Worm (Caenorhabditis elegans) whole organism, L1 larva: ENCODE data around the gene faah-5.

Experiments used
- C16A3.4 ChIP-seq: fragments of 150-350 bp; optimal IDR thresholded peaks from 2 replicates; lab custom pipeline; 2014; ENCODE audit warnings: missing biosample characterization, missing genetic modification characterization
- C34B4.2 ChIP-seq: sonication (generic microtip); optimal IDR thresholded peaks from 2 replicates; lab custom pipeline; 2017; ENCODE audit warnings: mild to moderate bottlenecking, missing genetic modification characterization, missing compliant biosample characterization
- F16B12.6 ChIP-seq: fragments of 150-350 bp; optimal IDR thresholded peaks from 2 replicates; lab custom pipeline; 2014; ENCODE audit warnings: missing biosample characterization, missing genetic modification characterization
- Y116A8C.19 ChIP-seq: sonication (generic microtip); optimal IDR thresholded peaks from 2 replicates; lab custom pipeline; 2016; ENCODE audit warnings: missing compliant biosample characterization, missing genetic modification characterization, borderline replicate concordance
- aha-1 ChIP-seq: fragments of 150-350 bp; optimal IDR thresholded peaks from 2 replicates; lab custom pipeline; 2014; ENCODE audit warnings: missing biosample characterization, missing genetic modification characterization
- alr-1 ChIP-seq: fragments of 200-800 bp; sonication (Bioruptor generic); optimal IDR thresholded peaks from 2 replicates; lab custom pipeline; 2018; ENCODE audit warnings: borderline replicate concordance, mild to moderate bottlenecking, missing genetic modification characterization, missing compliant biosample characterization
- ama-1 ChIP-seq: fragments of 150-350 bp; optimal IDR thresholded peaks from 2 replicates; lab custom pipeline; 2014
- blmp-1 ChIP-seq: fragments of 150-350 bp; optimal IDR thresholded peaks from 2 replicates; lab custom pipeline; 2014; ENCODE audit warnings: missing biosample characterization, missing genetic modification characterization
- ceh-63 ChIP-seq: fragments of 200-800 bp; sonication (Bioruptor generic); optimal IDR thresholded peaks from 2 replicates; lab custom pipeline; 2018; ENCODE audit warnings: mild to moderate bottlenecking, missing genetic modification characterization, missing compliant biosample characterization
- ceh-8 ChIP-seq: fragments of 200-800 bp; sonication (Bioruptor generic); optimal IDR thresholded peaks from 2 replicates; lab custom pipeline; 2018; ENCODE audit warnings: mild to moderate bottlenecking, missing genetic modification characterization, moderate library complexity, missing compliant biosample characterization
- ceh-82 ChIP-seq, 3 experiments: fragments of 150-350 bp in 1 of 3; sonication (generic microtip) in 2 of 3; optimal IDR thresholded peaks; 2 replicates each; lab custom pipeline; 2014 to 2017; ENCODE audit warnings: missing biosample characterization in 3 of 3, missing genetic modification characterization in 3 of 3
- ceh-88 ChIP-seq: fragments of 200-800 bp; sonication (Bioruptor generic); IDR thresholded peaks from 2 replicates; pipeline ENCODE4 v1.3.6; 2022; ENCODE audit warnings: missing genetic modification characterization, missing compliant biosample characterization
- ceh-90 ChIP-seq: sonication (generic microtip); optimal IDR thresholded peaks from 2 replicates; lab custom pipeline; 2016; ENCODE audit warnings: missing genetic modification characterization, missing compliant biosample characterization
- dpl-1 ChIP-seq, 3 experiments: fragments of 150-350 bp in 2 of 3; sonication (generic microtip) in 1 of 3; optimal IDR thresholded peaks; 2 replicates each; lab custom pipeline; 2014 to 2017; ENCODE audit warnings: missing biosample characterization in 3 of 3, missing genetic modification characterization in 3 of 3, missing genetic modification reagents in 3 of 3
- efl-3 ChIP-seq: fragments of 200-800 bp; sonication (Bioruptor generic); optimal IDR thresholded peaks from 2 replicates; lab custom pipeline; 2018; ENCODE audit warnings: mild to moderate bottlenecking, missing genetic modification characterization, missing compliant biosample characterization
- egl-27 ChIP-seq, 2 experiments: fragments of 150-350 bp in 1 of 2; sonication (generic microtip); optimal IDR thresholded peaks; 3 replicates each; lab custom pipeline; 2017 to 2018; ENCODE audit warnings: missing biosample characterization in 2 of 2, missing genetic modification characterization in 2 of 2, missing genetic modification reagents in 2 of 2
- fkh-10 ChIP-seq: sonication (generic microtip); optimal IDR thresholded peaks from 2 replicates; lab custom pipeline; 2017; ENCODE audit warnings: missing biosample characterization, missing genetic modification reagents, missing genetic modification characterization
- fkh-4 ChIP-seq: sonication (generic microtip); optimal IDR thresholded peaks from 2 replicates; lab custom pipeline; 2016; ENCODE audit warnings: missing compliant biosample characterization, missing genetic modification characterization, borderline replicate concordance
- fos-1 ChIP-seq: fragments of 150-350 bp; optimal IDR thresholded peaks from 2 replicates; lab custom pipeline; 2014; ENCODE audit warnings: missing biosample characterization, missing genetic modification characterization
- grh-1 ChIP-seq: fragments of 200-800 bp; sonication (Bioruptor generic); IDR thresholded peaks from 2 replicates; pipeline ENCODE4 v1.3.6; 2022; ENCODE audit warnings: missing genetic modification reagents, missing genetic modification characterization, missing compliant biosample characterization
- hlh-17 ChIP-seq: fragments of 200-800 bp; sonication (Bioruptor generic); optimal IDR thresholded peaks from 2 replicates; lab custom pipeline; 2018; ENCODE audit warnings: missing genetic modification characterization, mild to moderate bottlenecking, missing compliant biosample characterization, moderate library complexity, borderline replicate concordance
- hlh-4 ChIP-seq: sonication (generic microtip); optimal IDR thresholded peaks from 2 replicates; lab custom pipeline; 2016; ENCODE audit warnings: mild to moderate bottlenecking, missing genetic modification characterization, missing compliant biosample characterization
- jun-1 ChIP-seq: fragments of 150-350 bp; optimal IDR thresholded peaks from 2 replicates; lab custom pipeline; 2014; ENCODE audit warnings: missing biosample characterization, missing genetic modification reagents, missing genetic modification characterization
- lin-14 ChIP-seq: fragments of 200-800 bp; sonication (Bioruptor generic); optimal IDR thresholded peaks from 2 replicates; lab custom pipeline; 2018; ENCODE audit warnings: mild to moderate bottlenecking, missing genetic modification characterization, moderate library complexity, missing compliant biosample characterization
- lin-15B ChIP-seq: fragments of 150-350 bp; sonication (generic microtip); optimal IDR thresholded peaks from 3 replicates; lab custom pipeline; 2014; ENCODE audit warnings: missing biosample characterization, missing genetic modification characterization
- lin-35 ChIP-seq, 2 experiments: fragments of 150-350 bp; optimal IDR thresholded peaks; 2 replicates each; lab custom pipeline; 2014; ENCODE audit warnings: missing biosample characterization in 2 of 2, missing genetic modification characterization in 2 of 2, missing genetic modification reagents in 2 of 2
- lin-39 ChIP-seq: fragments of 150-350 bp; optimal IDR thresholded peaks from 2 replicates; lab custom pipeline; 2014; ENCODE audit warnings: missing biosample characterization, missing genetic modification reagents, missing genetic modification characterization
- mab-9 ChIP-seq: fragments of 200-800 bp; sonication (Bioruptor generic); IDR thresholded peaks from 2 replicates; pipeline ENCODE4 v1.3.6; 2022; ENCODE audit warnings: missing genetic modification reagents, missing genetic modification characterization, missing compliant biosample characterization
- mdl-1 ChIP-seq, 2 experiments: fragments of 150-350 bp; optimal IDR thresholded peaks; 2 replicates each; lab custom pipeline; 2014 to 2017; ENCODE audit warnings: missing biosample characterization in 2 of 2, missing genetic modification characterization in 2 of 2, inconsistent platforms in 1 of 2
- mef-2 ChIP-seq: fragments of 150-350 bp; optimal IDR thresholded peaks from 2 replicates; lab custom pipeline; 2014; ENCODE audit warnings: missing biosample characterization, missing genetic modification characterization
- mep-1 ChIP-seq: fragments of 150-350 bp; optimal IDR thresholded peaks from 2 replicates; lab custom pipeline; 2014; ENCODE audit warnings: missing biosample characterization, missing genetic modification characterization
- nhr-19 ChIP-seq: fragments of 200-800 bp; sonication (Bioruptor generic); conservative IDR thresholded peaks from 2 replicates; pipeline ENCODE4 v1.3.6; 2022; ENCODE audit warnings: missing genetic modification characterization, missing compliant biosample characterization
- nhr-47 ChIP-seq: sonication (generic microtip); optimal IDR thresholded peaks from 2 replicates; lab custom pipeline; 2016; ENCODE audit warnings: mild to moderate bottlenecking, missing genetic modification characterization, moderate library complexity, missing compliant biosample characterization
- nhr-71 ChIP-seq: sonication (generic microtip); optimal IDR thresholded peaks from 2 replicates; lab custom pipeline; 2016; ENCODE audit warnings: mild to moderate bottlenecking, missing genetic modification characterization, moderate library complexity, missing compliant biosample characterization
- nhr-76 ChIP-seq: sonication (generic microtip); optimal IDR thresholded peaks from 2 replicates; lab custom pipeline; 2017; ENCODE audit warnings: missing biosample characterization, missing genetic modification characterization
- nhr-77 ChIP-seq: fragments of 150-350 bp; optimal IDR thresholded peaks from 2 replicates; lab custom pipeline; 2014; ENCODE audit warnings: missing biosample characterization, missing genetic modification characterization
- nhr-84 ChIP-seq: sonication (generic microtip); optimal IDR thresholded peaks from 2 replicates; lab custom pipeline; 2017; ENCODE audit warnings: missing biosample characterization, missing genetic modification characterization
- nhr-85 ChIP-seq: sonication (generic microtip); peaks from one replicate; lab custom pipeline; 2016; ENCODE audit warnings: missing genetic modification characterization, inconsistent platforms, missing compliant biosample characterization
- nhr-90 ChIP-seq: sonication (generic microtip); optimal IDR thresholded peaks from 2 replicates; lab custom pipeline; 2016; ENCODE audit warnings: mild to moderate bottlenecking, missing genetic modification characterization, missing compliant biosample characterization; ENCODE audit not compliant: poor library complexity
- pax-3 ChIP-seq: fragments of 200-800 bp; sonication (Bioruptor generic); optimal IDR thresholded peaks from 2 replicates; lab custom pipeline; 2018; ENCODE audit warnings: mild to moderate bottlenecking, missing genetic modification characterization, moderate library complexity, missing compliant biosample characterization
- pqm-1 ChIP-seq: sonication (generic microtip); optimal IDR thresholded peaks from 3 replicates; lab custom pipeline; 2017; ENCODE audit warnings: missing biosample characterization, missing genetic modification characterization
- skn-1 ChIP-seq: fragments of 150-350 bp; optimal IDR thresholded peaks from 2 replicates; lab custom pipeline; 2014; ENCODE audit warnings: missing biosample characterization, missing genetic modification characterization
- sox-4 ChIP-seq: sonication (generic microtip); optimal IDR thresholded peaks from 2 replicates; lab custom pipeline; 2016; ENCODE audit warnings: missing genetic modification characterization, missing compliant biosample characterization
- sptf-1 ChIP-seq: fragments of 150-350 bp; optimal IDR thresholded peaks from 2 replicates; lab custom pipeline; 2014; ENCODE audit warnings: missing biosample characterization, missing genetic modification characterization
- swsn-7 ChIP-seq: sonication (generic microtip); optimal IDR thresholded peaks from 2 replicates; lab custom pipeline; 2016; ENCODE audit warnings: missing genetic modification characterization, missing compliant biosample characterization
- tbx-2 ChIP-seq: sonication (generic microtip); optimal IDR thresholded peaks from 2 replicates; lab custom pipeline; 2016; ENCODE audit warnings: missing genetic modification characterization, missing compliant biosample characterization
- unc-130 ChIP-seq: fragments of 150-350 bp; optimal IDR thresholded peaks from 2 replicates; lab custom pipeline; 2017; ENCODE audit warnings: missing biosample characterization, missing genetic modification characterization, inconsistent platforms
- unc-30 ChIP-seq: sonication (generic microtip); optimal IDR thresholded peaks from 2 replicates; lab custom pipeline; 2017; ENCODE audit warnings: missing biosample characterization, missing genetic modification characterization
- unc-62 ChIP-seq: fragments of 150-350 bp; optimal IDR thresholded peaks from 2 replicates; lab custom pipeline; 2014; ENCODE audit warnings: missing biosample characterization, missing genetic modification reagents, missing genetic modification characterization
- unc-86 ChIP-seq: sonication (generic microtip); optimal IDR thresholded peaks from 2 replicates; lab custom pipeline; 2016; ENCODE audit warnings: missing genetic modification characterization, missing compliant biosample characterization
- xbp-1 ChIP-seq: sonication (generic microtip); optimal IDR thresholded peaks from 2 replicates; lab custom pipeline; 2016; ENCODE audit warnings: missing genetic modification characterization, missing compliant biosample characterization
- zip-4 ChIP-seq: fragments of 200-800 bp; sonication (Bioruptor generic); optimal IDR thresholded peaks from 2 replicates; lab custom pipeline; 2018; ENCODE audit warnings: mild to moderate bottlenecking, missing genetic modification characterization, moderate library complexity, missing compliant biosample characterization
- ztf-11 ChIP-seq, 2 experiments: sonication (generic microtip); optimal IDR thresholded peaks; 2 replicates each; lab custom pipeline; 2016 to 2017; ENCODE audit warnings: missing genetic modification characterization in 2 of 2, missing biosample characterization in 1 of 2, missing compliant biosample characterization in 1 of 2
- ztf-4 ChIP-seq: fragments of 150-350 bp; optimal IDR thresholded peaks from 2 replicates; lab custom pipeline; 2014; ENCODE audit warnings: missing biosample characterization, missing genetic modification characterization

The faah-5 gene

DNA sequence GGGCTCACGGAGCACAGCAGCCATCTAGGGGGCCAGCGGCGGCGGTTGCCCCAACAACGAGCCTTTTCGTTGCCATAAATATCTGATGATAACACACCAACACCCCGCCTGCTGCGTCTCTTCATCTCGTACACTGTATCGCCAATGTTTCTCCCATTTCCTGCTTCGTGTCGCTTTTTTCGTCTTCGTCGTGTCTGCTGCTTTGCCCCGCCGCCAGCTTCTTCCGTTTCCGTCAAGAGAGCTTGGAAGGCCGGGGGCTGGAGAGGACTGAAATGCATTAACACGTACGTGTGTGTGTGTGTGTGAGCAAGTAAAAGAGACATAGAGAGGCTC, 44.7 kb upstream of the faah-5 start:
- TF ChIP-seq fkh-4 (tag; lab: Kevin White, UChicago) (no peak), sptf-1 (no peak), hlh-17 (GFP tag; lab: Kevin White, UChicago) (no peak), lin-39 (tag; lab: Kevin White, UChicago) (no peak), unc-86 (peak; percentile 18), aha-1 (tag; lab: Kevin White, UChicago) (no peak), mef-2 (tag; lab: Kevin White, UChicago) (peak; percentile 1), ztf-11 (tag; optimal IDR thresholded peaks at IDR 0.05; lab: Kevin White, UChicago) (no peak), nhr-71 (tag; lab: Kevin White, UChicago) (peak; percentile 60), nhr-90 (no peak), alr-1 (tag; lab: Kevin White, UChicago) (no peak), efl-3 (GFP tag; lab: Kevin White, UChicago) (no peak), egl-27 (tag; optimal IDR thresholded peaks at IDR 0.05; lab: Kevin White, UChicago) (no peak), Y116A8C.19 (tag; lab: Kevin White, UChicago) (no peak), nhr-19 (no peak), hlh-4 (tag; lab: Kevin White, UChicago) (no peak), nhr-84 (tag; lab: Kevin White, UChicago) (no peak), nhr-47 (tag; lab: Kevin White, UChicago) (peak; percentile 65), ama-1 (lab: Kevin White, UChicago) (no peak), unc-30 (tag; lab: Kevin White, UChicago) (no peak), ceh-82 (tag; optimal IDR thresholded peaks at IDR 0.05; lab: Kevin White, UChicago) (peak in 2 of 3 experiments; percentile 13 to 52), swsn-7 (tag; lab: Kevin White, UChicago) (peak; percentile 45), C34B4.2 (tag; lab: Kevin White, UChicago) (no peak), ceh-88 (GFP tag; lab: Robert Waterston, UW) (no peak), zip-4 (GFP tag; lab: Kevin White, UChicago) (no peak), skn-1 (tag; lab: Kevin White, UChicago) (no peak), lin-35 (GFP tag; optimal IDR thresholded peaks at IDR 0.05; lab: Kevin White, UChicago) (peak in 1 of 2 experiments; percentile 6), ceh-90 (tag; lab: Kevin White, UChicago) (no peak), nhr-76 (tag; lab: Kevin White, UChicago) (no peak), unc-62 (GFP tag; lab: Kevin White, UChicago) (no peak), mab-9 (GFP tag; lab: Robert Waterston, UW) (no peak), fkh-10 (peak; percentile 20), lin-14 (GFP tag; lab: Kevin White, UChicago) (peak; percentile 86), unc-130 (tag; lab: Kevin White, UChicago) (no peak), lin-15B (tag; lab: Kevin White, UChicago) (no peak), tbx-2 (tag; lab: Kevin White, UChicago) (peak; percentile 12), pqm-1 (tag; lab: Kevin White, UChicago) (no peak), grh-1 (GFP tag; lab: Robert Waterston, UW) (no peak), C16A3.4 (tag; lab: Kevin White, UChicago) (no peak), sox-4 (tag; lab: Kevin White, UChicago) (peak; percentile 27), F16B12.6 (tag; lab: Kevin White, UChicago) (no peak), blmp-1 (no peak), ztf-4 (tag; lab: Kevin White, UChicago) (no peak), ceh-8 (GFP tag; lab: Kevin White, UChicago) (no peak), nhr-85 (tag; lab: Kevin White, UChicago) (no peak), nhr-77 (tag; lab: Kevin White, UChicago) (no peak), xbp-1 (tag; lab: Kevin White, UChicago) (peak; percentile 9), mdl-1 (tag; optimal IDR thresholded peaks at IDR 0.05; lab: Kevin White, UChicago) (no peak), dpl-1 (GFP tag; optimal IDR thresholded peaks at IDR 0.05; lab: Kevin White, UChicago) (no peak), fos-1 (peak; percentile 17), ceh-63 (GFP tag; lab: Kevin White, UChicago) (no peak), jun-1 (tag; lab: Kevin White, UChicago) (no peak), mep-1 (no peak), pax-3 (tag; lab: Kevin White, UChicago) (peak; percentile 23)
